Worm (Caenorhabditis elegans) whole organism, midembryonic: ENCODE measurements around the gene Y57A10B.7.

Source experiments
- cog-1 ChIP-seq: sonication (generic microtip); optimal IDR thresholded peaks from 2 replicates; lab custom pipeline; 2016; ENCODE audit warnings: missing genetic modification characterization, missing compliant biosample characterization
- klf-2 ChIP-seq: fragments of 200-800 bp; sonication (Bioruptor generic); conservative IDR thresholded peaks from 2 replicates; pipeline ENCODE4 v1.3.6; 2022; ENCODE audit warnings: missing genetic modification reagents, missing genetic modification characterization, missing compliant biosample characterization
- tab-1 ChIP-seq: fragments of 200-800 bp; sonication (Bioruptor generic); IDR thresholded peaks from 2 replicates; pipeline ENCODE4 v1.3.6; 2022; ENCODE audit warnings: missing genetic modification characterization, missing compliant biosample characterization
- ztf-29 ChIP-seq: fragments of 200-800 bp; sonication (Bioruptor generic); IDR thresholded peaks from 2 replicates; pipeline ENCODE4 v1.3.6; 2022; ENCODE audit warnings: missing genetic modification reagents, missing genetic modification characterization, missing compliant biosample characterization

ce11 chrII:12408717-12409116 lies 15.1 kb upstream of the Y57A10B.7 start, which contains the start of gene sre-31:
- no peak for TF ChIP-seq cog-1 (tag; lab: Kevin White, UChicago)
- no peak for TF ChIP-seq tab-1 (GFP tag; lab: Robert Waterston, UW)
- no peak for TF ChIP-seq klf-2 (GFP tag; lab: Robert Waterston, UW)
- no peak for TF ChIP-seq ztf-29 (GFP tag; lab: Robert Waterston, UW)
